Fruit fly (Drosophila melanogaster): Measurements from ENCODE around the gene Sytbeta.

DNA sequence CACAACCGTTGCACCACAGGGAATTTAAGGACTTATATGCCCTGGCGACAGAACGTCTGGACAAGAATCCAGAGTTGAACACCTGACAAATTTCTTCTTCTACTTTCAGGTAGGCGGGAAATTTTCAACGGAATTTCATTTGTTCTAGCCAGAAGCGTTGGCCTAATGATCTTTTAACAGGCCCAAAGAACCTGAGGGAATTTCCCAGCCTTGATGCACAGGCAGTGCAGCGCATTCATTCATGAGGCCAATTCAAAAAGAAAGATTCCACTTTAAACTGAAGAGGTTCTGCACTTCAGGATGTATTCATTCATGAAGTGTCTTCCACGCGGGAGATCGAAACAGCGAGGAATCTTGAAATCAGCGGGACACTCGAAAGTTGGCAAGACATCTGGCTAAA is 25.3 kb downstream of the Sytbeta start:
- no peak for TF ChIP-seq CG8478 (optimal IDR thresholded peaks at IDR 0.05)
- no peak for TF ChIP-seq CTCF (optimal IDR thresholded peaks at IDR 0.05)
